Worm (Caenorhabditis elegans) whole organism, L1 larva: ENCODE results near the gene K08D9.10.

Source experiments
- ama-1 ChIP-seq: fragments of 150-350 bp; optimal IDR thresholded peaks from 2 replicates; lab custom pipeline; 2014
- nhr-76 ChIP-seq: sonication (generic microtip); optimal IDR thresholded peaks from 2 replicates; lab custom pipeline; 2017; ENCODE audit warnings: missing biosample characterization, missing genetic modification characterization

DNA sequence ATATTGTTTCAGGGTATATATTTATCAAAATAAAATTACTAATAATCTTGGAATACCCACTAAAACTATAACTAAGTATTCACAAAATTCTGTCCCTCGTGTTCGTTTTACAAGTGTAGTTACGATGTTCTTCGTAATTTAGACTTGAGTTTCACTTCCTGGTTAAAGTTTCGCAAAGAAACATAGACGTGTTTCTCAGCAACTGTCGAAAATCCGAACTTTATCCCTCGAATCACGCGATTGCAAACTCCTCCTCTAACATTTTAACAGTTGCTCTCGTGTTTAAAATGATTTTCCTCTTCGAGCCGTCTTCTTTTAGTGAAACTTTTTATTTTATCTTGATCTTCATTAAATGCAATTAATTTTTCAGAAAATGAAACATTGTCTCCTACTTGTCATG, 49.3 kb downstream of the K08D9.10 start, which contains the start of gene T28A11.2:
- TF ChIP-seq ama-1 (lab: Kevin White, UChicago) (no peak), nhr-76 (tag; lab: Kevin White, UChicago) (no peak)
